Worm (Caenorhabditis elegans): ENCODE results near the gene mlk-1.

DNA sequence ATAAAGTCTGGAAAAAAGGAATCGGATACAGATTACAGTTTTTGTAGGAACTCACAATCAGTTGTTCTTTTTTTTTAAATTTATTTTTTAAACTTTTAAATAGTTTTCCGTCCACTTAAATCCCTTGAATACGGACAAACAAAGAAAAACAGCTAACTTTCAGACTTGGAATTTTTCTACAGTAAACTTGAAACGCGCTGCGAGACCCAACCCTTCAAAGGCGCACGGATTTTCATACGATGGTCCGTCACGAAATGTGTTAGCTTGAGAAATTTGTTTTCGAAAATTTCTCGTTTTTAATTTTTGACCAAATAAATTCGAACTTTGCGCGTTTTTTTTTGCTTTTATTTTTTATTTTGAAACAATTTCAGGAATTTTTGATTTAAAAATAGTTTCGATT is 18.1 kb downstream of the mlk-1 start:
- TF ChIP-seq nhr-11 (tag; optimal IDR thresholded peaks at IDR 0.05) (no peak), unc-62 (GFP tag; optimal IDR thresholded peaks at IDR 0.05) (no peak), lsy-2 (tag; optimal IDR thresholded peaks at IDR 0.05) (no peak), F16B12.6 (tag; optimal IDR thresholded peaks at IDR 0.05) (no peak), pqm-1 (tag; optimal IDR thresholded peaks at IDR 0.05) (no peak), lin-35 (GFP tag; optimal IDR thresholded peaks at IDR 0.05) (no peak), ceh-8 (GFP tag; optimal IDR thresholded peaks at IDR 0.05) (no peak), ceh-82 (tag; optimal IDR thresholded peaks at IDR 0.05) (no peak)
